Fruit fly (Drosophila melanogaster) whole organism, embryonic: ENCODE measurements around the gene CG8907.
A peak's percentile ranks its signal among the peaks of the same experiment; 100 is the strongest.

Experiments used
- B-H1 ChIP-seq: fragments of 200-800 bp; sonication (Bioruptor generic); IDR thresholded peaks from 3 replicates; pipeline ENCODE4 v1.3.6; 2022; ENCODE audit warnings: missing biosample characterization, missing genetic modification characterization
- Bdp1 ChIP-seq: fragments of 200-800 bp; sonication (Bioruptor generic); optimal IDR thresholded peaks from 3 replicates; lab custom pipeline; 2016; ENCODE audit warnings: missing biosample characterization, missing genetic modification characterization
- Bgb ChIP-seq: fragments of 200-800 bp; sonication (Bioruptor generic); IDR thresholded peaks from 2 replicates; pipeline ENCODE4 v1.3.6; 2022; ENCODE audit warnings: missing biosample characterization, missing genetic modification characterization; ENCODE audit not compliant: partially characterized antibody
- CG10209 ChIP-seq: fragments of 200-800 bp; sonication (Bioruptor generic); optimal IDR thresholded peaks from 3 replicates; lab custom pipeline; 2017; ENCODE audit warnings: missing biosample characterization, mild to moderate bottlenecking, missing genetic modification characterization, missing genetic modification reagents
- CG10543 ChIP-seq: fragments of 200-800 bp; sonication (Bioruptor generic); optimal IDR thresholded peaks from 3 replicates; lab custom pipeline; 2017; ENCODE audit warnings: missing biosample characterization, mild to moderate bottlenecking, missing genetic modification characterization, moderate library complexity
- CG11085 ChIP-seq: fragments of 200-800 bp; sonication (Bioruptor generic); IDR thresholded peaks from 2 replicates; pipeline ENCODE4 v1.3.6; 2022; ENCODE audit warnings: missing biosample characterization, missing genetic modification characterization
- CG11504 ChIP-seq: fragments of 200-800 bp; sonication (Bioruptor generic); optimal IDR thresholded peaks from 3 replicates; lab custom pipeline; 2019; ENCODE audit warnings: missing biosample characterization, mild to moderate bottlenecking, missing genetic modification characterization, moderate library complexity
- CG12744 ChIP-seq: fragments of 200-800 bp; sonication (Bioruptor generic); optimal IDR thresholded peaks from 2 replicates; lab custom pipeline; 2016; ENCODE audit warnings: missing biosample characterization, missing genetic modification characterization
- CG13287 ChIP-seq: fragments of 200-800 bp; sonication (Bioruptor generic); IDR thresholded peaks from 2 replicates; pipeline ENCODE4 v1.3.6; 2022; ENCODE audit warnings: missing biosample characterization, missing genetic modification characterization; ENCODE audit not compliant: partially characterized antibody
- CG14710 ChIP-seq: fragments of 200-800 bp; sonication (Bioruptor generic); optimal IDR thresholded peaks from 3 replicates; lab custom pipeline; 2019; ENCODE audit warnings: missing biosample characterization, mild to moderate bottlenecking, missing genetic modification characterization, moderate library complexity
- CG15011 ChIP-seq: fragments of 200-800 bp; sonication (Bioruptor generic); optimal IDR thresholded peaks from 3 replicates; lab custom pipeline; 2018; ENCODE audit warnings: missing biosample characterization, mild to moderate bottlenecking, missing genetic modification characterization
- CG17186 ChIP-seq: fragments of 200-800 bp; sonication (Bioruptor generic); optimal IDR thresholded peaks from 3 replicates; lab custom pipeline; 2017; ENCODE audit warnings: missing biosample characterization, missing genetic modification reagents, missing genetic modification characterization
- CG18599 ChIP-seq: fragments of 200-800 bp; sonication (Bioruptor generic); optimal IDR thresholded peaks from 3 replicates; lab custom pipeline; 2017; ENCODE audit warnings: missing biosample characterization, missing genetic modification characterization, mild to moderate bottlenecking, moderate library complexity, missing genetic modification reagents
- CG18619 ChIP-seq: fragments of 200-800 bp; sonication (Bioruptor generic); optimal IDR thresholded peaks from 3 replicates; lab custom pipeline; 2017; ENCODE audit warnings: missing biosample characterization, mild to moderate bottlenecking, missing genetic modification characterization
- CG2120 ChIP-seq: fragments of 200-800 bp; sonication (Bioruptor generic); optimal IDR thresholded peaks from 3 replicates; lab custom pipeline; 2016; ENCODE audit warnings: missing biosample characterization, missing genetic modification characterization
- CG31224 ChIP-seq: fragments of 200-800 bp; sonication (Bioruptor generic); IDR thresholded peaks from 2 replicates; pipeline ENCODE4 v1.3.6; 2022; ENCODE audit warnings: missing biosample characterization, missing genetic modification characterization
- CG32767 ChIP-seq: fragments of 200-800 bp; sonication (Bioruptor generic); IDR thresholded peaks from 2 replicates; pipeline ENCODE4 v1.3.6; 2022; ENCODE audit warnings: missing biosample characterization, missing genetic modification characterization
- CG33557 ChIP-seq: fragments of 200-800 bp; sonication (Bioruptor generic); optimal IDR thresholded peaks from 2 replicates; lab custom pipeline; 2019; ENCODE audit warnings: missing biosample characterization, mild to moderate bottlenecking, missing genetic modification characterization, moderate library complexity
- CG5953 ChIP-seq: fragments of 200-800 bp; sonication (Bioruptor generic); IDR thresholded peaks from 2 replicates; pipeline ENCODE4 v1.3.6; 2022; ENCODE audit warnings: missing biosample characterization, missing genetic modification characterization
- CG6813 ChIP-seq: fragments of 200-800 bp; sonication (Bioruptor generic); optimal IDR thresholded peaks from 2 replicates; lab custom pipeline; 2017; ENCODE audit warnings: missing biosample characterization, missing genetic modification characterization, mild to moderate bottlenecking, moderate library complexity, missing genetic modification reagents
- CG9797 ChIP-seq: fragments of 200-800 bp; sonication (Bioruptor generic); optimal IDR thresholded peaks from 3 replicates; lab custom pipeline; 2018; ENCODE audit warnings: missing biosample characterization, mild to moderate bottlenecking, missing genetic modification characterization
- D19B ChIP-seq: fragments of 200-800 bp; sonication (Bioruptor generic); optimal IDR thresholded peaks from 2 replicates; lab custom pipeline; 2017; ENCODE audit warnings: missing biosample characterization, mild to moderate bottlenecking, missing genetic modification characterization
- Med ChIP-seq: fragments of 200-800 bp; sonication (Bioruptor generic); peaks from one replicate; lab custom pipeline; 2016; ENCODE audit warnings: missing biosample characterization, missing genetic modification characterization, mild to moderate bottlenecking, inconsistent platforms, moderate library complexity
- Mes4 ChIP-seq: fragments of 200-800 bp; sonication (Bioruptor generic); optimal IDR thresholded peaks from 2 replicates; lab custom pipeline; 2016; ENCODE audit warnings: missing biosample characterization, missing genetic modification characterization
- NFAT ChIP-seq: fragments of 200-800 bp; sonication (Bioruptor generic); IDR thresholded peaks from 2 replicates; pipeline ENCODE4 v1.3.6; 2022; ENCODE audit warnings: missing biosample characterization, missing genetic modification characterization
- Pdp1 ChIP-seq, 2 experiments: fragments of 200-800 bp; sonication (Bioruptor generic); optimal IDR thresholded peaks; 3 replicates each; lab custom pipeline; 2016; ENCODE audit warnings: missing biosample characterization in 2 of 2, missing genetic modification characterization in 2 of 2, mild to moderate bottlenecking in 1 of 2, moderate library complexity in 1 of 2
- Rfx ChIP-seq: fragments of 200-800 bp; sonication (Bioruptor generic); IDR thresholded peaks from 2 replicates; pipeline ENCODE4 v1.3.6; 2022; ENCODE audit warnings: missing biosample characterization, missing genetic modification characterization
- Six4 ChIP-seq: fragments of 200-800 bp; sonication (Bioruptor generic); optimal IDR thresholded peaks from 2 replicates; lab custom pipeline; 2016; ENCODE audit warnings: missing biosample characterization, missing genetic modification characterization
- chinmo ChIP-seq: fragments of 200-800 bp; sonication (Bioruptor generic); IDR thresholded peaks from 4 replicates; pipeline ENCODE4 v1.3.6; 2022; ENCODE audit warnings: missing biosample characterization, missing genetic modification characterization; ENCODE audit not compliant: partially characterized antibody
- croc ChIP-seq: fragments of 200-800 bp; sonication (Bioruptor generic); conservative IDR thresholded peaks from 3 replicates; pipeline ENCODE4 v1.3.6; 2022; ENCODE audit warnings: missing biosample characterization, missing genetic modification characterization
- cwo ChIP-seq: fragments of 200-800 bp; sonication (Bioruptor generic); optimal IDR thresholded peaks from 3 replicates; lab custom pipeline; 2017; ENCODE audit warnings: missing biosample characterization, missing genetic modification characterization, mild to moderate bottlenecking, moderate library complexity, missing genetic modification reagents
- exex ChIP-seq: fragments of 200-800 bp; sonication (Bioruptor generic); optimal IDR thresholded peaks from 4 replicates; lab custom pipeline; 2018; ENCODE audit warnings: missing biosample characterization, mild to moderate bottlenecking, missing genetic modification characterization, moderate library complexity
- gem ChIP-seq: fragments of 200-800 bp; sonication (Bioruptor generic); optimal IDR thresholded peaks from 2 replicates; lab custom pipeline; 2019; ENCODE audit warnings: missing biosample characterization, mild to moderate bottlenecking, missing genetic modification characterization, moderate library complexity
- grn ChIP-seq: fragments of 200-800 bp; sonication (Bioruptor generic); optimal IDR thresholded peaks from 3 replicates; lab custom pipeline; 2017; ENCODE audit warnings: missing biosample characterization, missing genetic modification characterization
- jing ChIP-seq: fragments of 200-800 bp; sonication (Bioruptor generic); optimal IDR thresholded peaks from 2 replicates; lab custom pipeline; 2018; ENCODE audit warnings: missing biosample characterization, mild to moderate bottlenecking, missing genetic modification characterization
- luna ChIP-seq: fragments of 200-800 bp; sonication (Bioruptor generic); optimal IDR thresholded peaks from 2 replicates; lab custom pipeline; 2016; ENCODE audit warnings: missing biosample characterization, missing genetic modification characterization
- mam ChIP-seq: fragments of 200-800 bp; sonication (Bioruptor generic); optimal IDR thresholded peaks from 3 replicates; lab custom pipeline; 2016; ENCODE audit warnings: missing biosample characterization, missing genetic modification characterization
- nom ChIP-seq: fragments of 200-800 bp; sonication (Bioruptor generic); optimal IDR thresholded peaks from 2 replicates; lab custom pipeline; 2017; ENCODE audit warnings: missing biosample characterization, missing genetic modification characterization, mild to moderate bottlenecking, moderate library complexity, missing genetic modification reagents
- onecut ChIP-seq: fragments of 200-800 bp; sonication (Bioruptor generic); IDR thresholded peaks from 2 replicates; pipeline ENCODE4 v1.3.6; 2022; ENCODE audit warnings: missing biosample characterization, missing genetic modification characterization
- pum ChIP-seq: fragments of 200-800 bp; sonication (Bioruptor generic); optimal IDR thresholded peaks from 2 replicates; lab custom pipeline; 2016; ENCODE audit warnings: missing biosample characterization, missing genetic modification characterization
- rib ChIP-seq: fragments of 200-800 bp; sonication (Bioruptor generic); IDR thresholded peaks from 2 replicates; pipeline ENCODE4 v1.3.6; 2022; ENCODE audit warnings: missing biosample characterization, missing genetic modification characterization
- schlank ChIP-seq: fragments of 200-800 bp; sonication (Bioruptor generic); optimal IDR thresholded peaks from 2 replicates; lab custom pipeline; 2018; ENCODE audit warnings: missing biosample characterization, mild to moderate bottlenecking, missing genetic modification characterization
- sd ChIP-seq: fragments of 200-800 bp; sonication (Bioruptor generic); optimal IDR thresholded peaks from 3 replicates; lab custom pipeline; 2018; ENCODE audit warnings: missing biosample characterization, mild to moderate bottlenecking, missing genetic modification characterization, moderate library complexity
- sens ChIP-seq: fragments of 200-800 bp; sonication (Bioruptor generic); peaks from one replicate; lab custom pipeline; 2016; ENCODE audit warnings: missing biosample characterization, missing genetic modification characterization
- sob ChIP-seq: fragments of 200-800 bp; sonication (Bioruptor generic); IDR thresholded peaks from 2 replicates; pipeline ENCODE4 v1.3.6; 2022; ENCODE audit warnings: missing biosample characterization, missing genetic modification characterization
- sug ChIP-seq: fragments of 200-800 bp; optimal IDR thresholded peaks from 2 replicates; lab custom pipeline; 2019; ENCODE audit warnings: missing biosample characterization, mild to moderate bottlenecking, missing genetic modification characterization, moderate library complexity
- tin ChIP-seq: fragments of 200-800 bp; sonication (Bioruptor generic); optimal IDR thresholded peaks from 3 replicates; lab custom pipeline; 2016; ENCODE audit warnings: missing biosample characterization, missing genetic modification characterization
- twi ChIP-seq: fragments of 200-800 bp; optimal IDR thresholded peaks from 2 replicates; lab custom pipeline; 2019; ENCODE audit warnings: missing biosample characterization, mild to moderate bottlenecking, missing genetic modification characterization, moderate library complexity
- zf30C ChIP-seq: fragments of 200-800 bp; sonication (Bioruptor generic); optimal IDR thresholded peaks from 3 replicates; lab custom pipeline; 2018; ENCODE audit warnings: missing biosample characterization, mild to moderate bottlenecking, missing genetic modification characterization

CG8907 gene

dm6 chr3R:16980958-16981623, 27.0 kb upstream of the CG8907 start:
- TF ChIP-seq Pdp1 (GFP tag; optimal IDR thresholded peaks at IDR 0.05; lab: Kevin White, UChicago) (no peak), rib (peak; percentile 39; the same call in 1 of the 2 replicates), jing (GFP tag; lab: Kevin White, UChicago) (no peak), Bdp1 (peak; percentile 3), Rfx (GFP tag; lab: Robert Waterston, UW) (peak; percentile 35; the same call in 1 of the 2 replicates), CG5953 (GFP tag; lab: Robert Waterston, UW) (no peak), croc (GFP tag; lab: Robert Waterston, UW) (no peak), sob (GFP tag; lab: Robert Waterston, UW) (peak; percentile 11; the same call in 1 of the 2 replicates), CG13287 (GFP tag; lab: Robert Waterston, UW) (no peak), B-H1 (GFP tag; lab: Robert Waterston, UW) (no peak), CG12744 (GFP tag; lab: Kevin White, UChicago) (peak; percentile 23), zf30C (no peak), exex (tag; lab: Kevin White, UChicago) (peak; percentile 48), mam (GFP tag; lab: Kevin White, UChicago) (no peak), pum (GFP tag; lab: Kevin White, UChicago) (no peak), gem (tag; lab: Kevin White, UChicago) (peak; percentile 18), CG33557 (GFP tag; lab: Kevin White, UChicago) (no peak), Med (GFP tag; lab: Kevin White, UChicago) (peak; percentile 69), CG11085 (GFP tag; lab: Robert Waterston, UW) (no peak), Mes4 (GFP tag; lab: Kevin White, UChicago) (no peak), CG18599 (peak; percentile 21), chinmo (GFP tag; lab: Robert Waterston, UW) (0 out of 4 replicates have a peak, but pooled peaks have one; percentile 43), onecut (GFP tag; lab: Robert Waterston, UW) (no peak), CG6813 (GFP tag; lab: Kevin White, UChicago) (peak; percentile 7), nom (GFP tag; lab: Kevin White, UChicago) (no peak), CG11504 (tag; lab: Kevin White, UChicago) (no peak), CG31224 (GFP tag; lab: Robert Waterston, UW) (0 out of 2 replicates have a peak, but pooled peaks have one; percentile 10), CG10543 (GFP tag; lab: Kevin White, UChicago) (peak; percentile 0), D19B (peak; percentile 20), CG17186 (GFP tag; lab: Kevin White, UChicago) (no peak), Bgb (no peak), CG15011 (GFP tag; lab: Kevin White, UChicago) (peak; percentile 20), tin (GFP tag; lab: Kevin White, UChicago) (no peak), CG18619 (peak; percentile 4), schlank (peak; percentile 11), CG2120 (GFP tag; lab: Kevin White, UChicago) (peak; percentile 3), sd (peak; percentile 63), CG9797 (no peak), CG10209 (GFP tag; lab: Kevin White, UChicago) (peak; percentile 24), Six4 (GFP tag; lab: Kevin White, UChicago) (no peak), CG32767 (GFP tag; lab: Robert Waterston, UW) (no peak), cwo (GFP tag; lab: Kevin White, UChicago) (peak; percentile 96), sens (peak; percentile 42), NFAT (GFP tag; lab: Robert Waterston, UW) (peak; percentile 33; the same call in 1 of the 2 replicates), luna (GFP tag; lab: Kevin White, UChicago) (no peak), sug (tag; lab: Kevin White, UChicago) (peak; percentile 26), CG14710 (tag; lab: Kevin White, UChicago) (no peak), twi (tag; lab: Kevin White, UChicago) (peak; percentile 73), grn (GFP tag; lab: Kevin White, UChicago) (peak; percentile 12)
